Fruit fly (Drosophila melanogaster) whole organism, prepupa: ENCODE data around the gene alpha-Est1.

Source experiments
- CG10669 ChIP-seq: fragments of 200-800 bp; sonication (Bioruptor generic); optimal IDR thresholded peaks from 3 replicates; lab custom pipeline; 2018; ENCODE audit warnings: missing biosample characterization, mild to moderate bottlenecking, missing genetic modification characterization, moderate library complexity
- CG15336 ChIP-seq: fragments of 200-800 bp; sonication (Bioruptor generic); IDR thresholded peaks from 2 replicates; pipeline ENCODE4 v1.3.6; 2022; ENCODE audit warnings: missing biosample characterization, missing genetic modification characterization
- CG16779 ChIP-seq: fragments of 200-800 bp; sonication (Bioruptor generic); optimal IDR thresholded peaks from 3 replicates; lab custom pipeline; 2017; ENCODE audit warnings: missing biosample characterization, mild to moderate bottlenecking, missing genetic modification characterization
- CG3032 ChIP-seq: fragments of 200-800 bp; optimal IDR thresholded peaks from 2 replicates; lab custom pipeline; 2019; ENCODE audit warnings: missing biosample characterization, mild to moderate bottlenecking, missing genetic modification characterization, moderate library complexity
- CG31627 ChIP-seq: fragments of 200-800 bp; sonication (Bioruptor generic); optimal IDR thresholded peaks from 3 replicates; lab custom pipeline; 2016; ENCODE audit warnings: missing biosample characterization, missing genetic modification characterization
- CG34406 ChIP-seq: fragments of 200-800 bp; sonication (Bioruptor generic); optimal IDR thresholded peaks from 3 replicates; lab custom pipeline; 2016; ENCODE audit warnings: missing biosample characterization, missing genetic modification characterization
- CG6163 ChIP-seq: fragments of 200-800 bp; sonication (Bioruptor generic); IDR thresholded peaks from 3 replicates; pipeline ENCODE4 v1.3.6; 2022; ENCODE audit warnings: missing biosample characterization, missing genetic modification characterization
- CG6792 ChIP-seq: fragments of 200-800 bp; sonication (Bioruptor generic); optimal IDR thresholded peaks from 3 replicates; lab custom pipeline; 2016; ENCODE audit warnings: missing biosample characterization, missing genetic modification characterization
- CG8632 ChIP-seq: fragments of 200-800 bp; sonication (Bioruptor generic); optimal IDR thresholded peaks from 3 replicates; lab custom pipeline; 2016; ENCODE audit warnings: missing biosample characterization, missing genetic modification characterization
- CG9139 ChIP-seq: fragments of 200-800 bp; sonication (Bioruptor generic); optimal IDR thresholded peaks from 3 replicates; lab custom pipeline; 2017; ENCODE audit warnings: missing biosample characterization, mild to moderate bottlenecking, missing genetic modification characterization
- Eip75B ChIP-seq: fragments of 200-800 bp; sonication (Bioruptor generic); optimal IDR thresholded peaks from 3 replicates; lab custom pipeline; 2016; ENCODE audit warnings: missing biosample characterization, missing genetic modification characterization
- Eip78C ChIP-seq: fragments of 200-800 bp; sonication (Bioruptor generic); peaks from one replicate; lab custom pipeline; 2016; ENCODE audit warnings: missing biosample characterization, missing genetic modification characterization
- Ets21C ChIP-seq: fragments of 200-800 bp; sonication (Bioruptor generic); optimal IDR thresholded peaks from 3 replicates; lab custom pipeline; 2016; ENCODE audit warnings: missing biosample characterization, missing genetic modification characterization
- Ets96B ChIP-seq: fragments of 200-800 bp; optimal IDR thresholded peaks from 2 replicates; lab custom pipeline; 2019; ENCODE audit warnings: missing biosample characterization, mild to moderate bottlenecking, missing genetic modification characterization, moderate library complexity
- Gug ChIP-seq: fragments of 200-800 bp; sonication (Bioruptor generic); IDR thresholded peaks from 2 replicates; pipeline ENCODE4 v1.3.6; 2022; ENCODE audit warnings: missing biosample characterization, missing genetic modification characterization
- Hr38 ChIP-seq: sonication (Bioruptor generic); optimal IDR thresholded peaks from 2 replicates; lab custom pipeline; 2016; ENCODE audit warnings: missing biosample characterization, missing genetic modification characterization
- Hr39 ChIP-seq: fragments of 200-800 bp; sonication (Bioruptor generic); optimal IDR thresholded peaks from 2 replicates; lab custom pipeline; 2016; ENCODE audit warnings: missing biosample characterization, missing genetic modification characterization
- Smox ChIP-seq: fragments of 200-800 bp; sonication (Bioruptor generic); optimal IDR thresholded peaks from 3 replicates; lab custom pipeline; 2016; ENCODE audit warnings: missing biosample characterization, missing genetic modification characterization
- Sox14 ChIP-seq: fragments of 200-800 bp; sonication (Bioruptor generic); optimal IDR thresholded peaks from 3 replicates; lab custom pipeline; 2016; ENCODE audit warnings: missing biosample characterization, missing genetic modification characterization
- cyc ChIP-seq: fragments of 200-800 bp; sonication (Bioruptor generic); optimal IDR thresholded peaks from 3 replicates; lab custom pipeline; 2016; ENCODE audit warnings: missing biosample characterization, missing genetic modification characterization
- dsx ChIP-seq: fragments of 200-800 bp; optimal IDR thresholded peaks from 3 replicates; lab custom pipeline; 2019; ENCODE audit warnings: missing biosample characterization, mild to moderate bottlenecking, missing genetic modification characterization, moderate library complexity; ENCODE audit not compliant: poor library complexity, severe bottlenecking
- esn ChIP-seq: fragments of 200-800 bp; sonication (Bioruptor generic); optimal IDR thresholded peaks from 2 replicates; lab custom pipeline; 2016; ENCODE audit warnings: missing biosample characterization, mild to moderate bottlenecking, missing genetic modification characterization, moderate library complexity
- lz ChIP-seq: fragments of 200-800 bp; sonication (Bioruptor generic); optimal IDR thresholded peaks from 3 replicates; lab custom pipeline; 2016; ENCODE audit warnings: missing biosample characterization, missing genetic modification characterization
- net ChIP-seq: fragments of 200-800 bp; sonication (Bioruptor generic); optimal IDR thresholded peaks from 3 replicates; lab custom pipeline; 2016; ENCODE audit warnings: missing biosample characterization, missing genetic modification characterization
- salr ChIP-seq, 2 experiments: fragments of 200-800 bp; sonication (Bioruptor generic); optimal IDR thresholded peaks; 3 replicates each; lab custom pipeline; 2016 to 2018; ENCODE audit warnings: missing biosample characterization in 2 of 2, missing genetic modification characterization in 2 of 2, mild to moderate bottlenecking in 1 of 2
- svp ChIP-seq: fragments of 200-800 bp; sonication (Bioruptor generic); peaks from one replicate; lab custom pipeline; 2016; ENCODE audit warnings: missing biosample characterization, missing genetic modification characterization
- topi ChIP-seq: fragments of 200-800 bp; sonication (Bioruptor generic); optimal IDR thresholded peaks from 3 replicates; lab custom pipeline; 2016; ENCODE audit warnings: missing biosample characterization, missing genetic modification characterization
- vri ChIP-seq: fragments of 200-800 bp; sonication (Bioruptor generic); optimal IDR thresholded peaks from 3 replicates; lab custom pipeline; 2016; ENCODE audit warnings: missing biosample characterization, mild to moderate bottlenecking, missing genetic modification characterization

The alpha-Est1 gene

DNA sequence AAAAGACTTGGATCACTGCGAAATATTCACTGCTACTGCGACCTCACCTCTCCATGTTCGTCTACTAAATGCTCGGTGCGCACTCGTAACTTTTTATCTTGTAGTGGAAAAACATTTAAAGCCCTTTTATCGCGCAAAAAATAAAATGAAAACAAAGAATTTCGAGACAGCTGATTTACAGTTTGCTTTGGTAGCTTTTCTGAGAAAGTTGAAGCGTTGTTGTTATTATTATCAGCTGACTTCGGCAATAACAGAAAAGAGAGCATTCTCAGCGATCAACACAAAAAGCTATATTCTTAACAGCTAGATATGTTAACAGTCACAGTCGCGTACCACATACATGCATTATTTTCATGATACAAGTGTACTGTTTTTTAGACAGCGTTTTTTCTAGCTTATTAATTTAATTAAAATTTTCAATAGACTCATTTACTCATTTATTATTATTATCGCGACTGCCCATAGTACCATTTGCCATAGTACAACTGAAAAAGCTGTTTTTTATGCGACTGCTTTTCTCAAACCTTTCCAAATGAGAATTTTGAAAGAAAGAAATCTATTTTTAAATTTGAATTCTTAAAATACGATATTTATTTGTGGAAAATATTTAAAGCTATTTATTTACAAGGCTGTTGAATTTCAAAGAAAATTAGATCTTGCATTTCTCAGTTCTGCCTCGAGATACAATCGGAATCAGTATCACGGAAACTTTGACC lies 7.6 kb downstream of the alpha-Est1 start, which contains the start of the genes alpha-Est3 and alpha-Est2:
alpha-Est3 (minus strand) TSS at position 487 of the 716 bp plus-strand sequence.
alpha-Est2 (plus strand) TSS at position 666 of the 716 bp plus-strand sequence.
- TF ChIP-seq vri (peak; percentile 31), Eip78C (no peak), CG6792 (GFP tag; lab: Kevin White, UChicago) (no peak)

- TF ChIP-seq Ets96B: no peak
- no peak for TF ChIP-seq CG9139 (GFP tag; lab: Kevin White, UChicago)
- peak; percentile 60 for TF ChIP-seq vri
- no peak for TF ChIP-seq CG31627 (GFP tag; lab: Kevin White, UChicago)
- TF ChIP-seq CG16779 (tag; lab: Kevin White, UChicago): no peak
Observed at dm6 chr3R:7538435-7538834, 10.5 kb downstream of the alpha-Est1 start, which contains the start of gene alpha-Est4. Gene alpha-Est4, minus strand, starts transcription at chr3R:7538615.

dm6 chr3R:7536281-7536680 lies 12.6 kb downstream of the alpha-Est1 start, which contains the start of gene alpha-Est5:
Gene alpha-Est5, minus strand, starts transcription at chr3R:7536390.
- TF ChIP-seq vri (peak; percentile 10), CG3032 (tag; lab: Kevin White, UChicago) (no peak), svp (GFP tag; lab: Kevin White, UChicago) (peak; percentile 76)
- TF ChIP-seq, all 60 proteins: peak for 2

dm6 chr3R:7535606-7536005 lies 13.3 kb downstream of the alpha-Est1 start:
- TF ChIP-seq CG6163 (GFP tag; lab: Robert Waterston, UW) (no peak), vri (peak; percentile 5), salr (GFP tag; optimal IDR thresholded peaks at IDR 0.05; lab: Kevin White, UChicago) (no peak), CG10669 (GFP tag; lab: Kevin White, UChicago) (no peak), Gug (no peak)

DNA sequence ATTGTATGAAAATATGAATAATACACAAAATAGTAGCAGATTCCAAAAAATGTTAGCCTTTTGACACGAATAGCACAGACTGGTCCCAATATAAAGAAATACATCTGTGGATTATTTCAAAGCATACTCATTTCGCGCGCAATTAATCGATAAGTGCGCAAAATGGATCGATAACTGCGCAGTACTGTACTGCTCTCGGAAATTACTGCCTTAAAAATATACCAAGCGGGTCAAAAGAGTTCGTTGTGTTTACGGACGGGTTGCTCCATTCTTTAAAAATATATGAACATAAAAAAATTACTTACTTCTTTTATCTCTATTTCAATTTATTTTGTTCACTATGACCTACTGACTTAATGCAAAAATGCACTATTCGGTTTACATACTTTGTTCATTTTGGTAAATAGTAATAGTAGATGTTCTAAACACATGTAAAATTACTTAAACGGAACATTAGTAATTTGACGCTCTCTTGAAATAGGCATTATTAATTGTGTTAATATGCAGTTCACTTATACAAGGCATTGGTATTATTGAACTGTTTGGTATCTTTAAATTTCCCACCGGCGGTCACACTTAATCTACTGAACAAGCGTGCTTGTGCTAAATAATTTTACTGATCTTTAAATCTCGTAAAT lies 18.6 kb downstream of the alpha-Est1 start, which contains the start of the genes Rtnl2 and alphaTub84D:
Rtnl2 (minus strand) TSS at position 58 of the 638 bp plus-strand sequence.
alphaTub84D (plus strand) TSS at position 570 of the 638 bp plus-strand sequence.
- TF ChIP-seq svp (GFP tag; lab: Kevin White, UChicago) (peak; percentile 80), CG3032 (tag; lab: Kevin White, UChicago) (no peak), Eip78C (peak; percentile 46), Ets21C (GFP tag; lab: Kevin White, UChicago) (no peak), Sox14 (peak; percentile 19)

- no peak for TF ChIP-seq CG34406 (GFP tag; lab: Kevin White, UChicago)
- no peak for TF ChIP-seq Eip78C
- no peak for TF ChIP-seq esn (GFP tag; lab: Kevin White, UChicago)
- no peak for TF ChIP-seq Smox (GFP tag; lab: Kevin White, UChicago)
- TF ChIP-seq CG31627 (GFP tag; lab: Kevin White, UChicago): no peak
- no peak for TF ChIP-seq dsx (GFP tag; lab: Kevin White, UChicago)
- TF ChIP-seq cyc (GFP tag; lab: Kevin White, UChicago): no peak
- no peak for TF ChIP-seq net (GFP tag; lab: Kevin White, UChicago)
- no peak for TF ChIP-seq lz
- no peak for TF ChIP-seq salr (GFP tag; optimal IDR thresholded peaks at IDR 0.05; lab: Kevin White, UChicago)
- TF ChIP-seq CG8632 (GFP tag; lab: Kevin White, UChicago): no peak
- TF ChIP-seq Hr39 (GFP tag; lab: Kevin White, UChicago): no peak
- no peak for TF ChIP-seq topi (GFP tag; lab: Kevin White, UChicago)
- TF ChIP-seq CG15336 (GFP tag; lab: Robert Waterston, UW): no peak
- no peak for TF ChIP-seq Eip75B (GFP tag; lab: Kevin White, UChicago)
- no peak for TF ChIP-seq Hr38 (GFP tag; lab: Kevin White, UChicago)
- TF ChIP-seq svp (GFP tag; lab: Kevin White, UChicago): no peak
- TF ChIP-seq CG6163 (GFP tag; lab: Robert Waterston, UW): no peak
- TF ChIP-seq, all 60 proteins: peak for 0
Observed at dm6 chr3R:7528677-7529076, 20.2 kb downstream of the alpha-Est1 start, which contains the start of gene alpha-Est6. Gene alpha-Est6, minus strand, starts transcription at chr3R:7528777.
